Worm (Caenorhabditis elegans) whole organism, late embryonic: ENCODE data around the gene arrd-6.

ENCODE experiments used
- C38D4.7 ChIP-seq: fragments of 200-800 bp; sonication (Bioruptor generic); optimal IDR thresholded peaks from 2 replicates; lab custom pipeline; 2018; ENCODE audit warnings: mild to moderate bottlenecking, missing genetic modification characterization, moderate library complexity, missing compliant biosample characterization
- K02D7.2 ChIP-seq: sonication (generic microtip); optimal IDR thresholded peaks from 2 replicates; lab custom pipeline; 2017; ENCODE audit warnings: mild to moderate bottlenecking, missing genetic modification characterization, missing compliant biosample characterization
- ahr-1 ChIP-seq: sonication (generic microtip); optimal IDR thresholded peaks from 2 replicates; lab custom pipeline; 2016; ENCODE audit warnings: missing genetic modification characterization, missing compliant biosample characterization
- ceh-2 ChIP-seq: sonication (generic microtip); optimal IDR thresholded peaks from 2 replicates; lab custom pipeline; 2016; ENCODE audit warnings: missing genotype, missing genetic modification characterization, missing compliant biosample characterization
- ceh-30 ChIP-seq: fragments of 150-350 bp; optimal IDR thresholded peaks from 2 replicates; lab custom pipeline; 2014; ENCODE audit warnings: missing biosample characterization, missing genetic modification characterization
- ceh-31 ChIP-seq: sonication (generic microtip); optimal IDR thresholded peaks from 2 replicates; lab custom pipeline; 2016; ENCODE audit warnings: missing genetic modification characterization, missing compliant biosample characterization
- ceh-34 ChIP-seq: sonication (generic microtip); optimal IDR thresholded peaks from 2 replicates; lab custom pipeline; 2016; ENCODE audit warnings: mild to moderate bottlenecking, missing genetic modification characterization, missing compliant biosample characterization
- ceh-48 ChIP-seq: sonication (generic microtip); optimal IDR thresholded peaks from 2 replicates; lab custom pipeline; 2016; ENCODE audit warnings: missing genetic modification characterization, inconsistent platforms, missing compliant biosample characterization
- ceh-9 ChIP-seq: sonication (generic microtip); optimal IDR thresholded peaks from 2 replicates; lab custom pipeline; 2016; ENCODE audit warnings: mild to moderate bottlenecking, missing genetic modification characterization, inconsistent platforms, missing compliant biosample characterization
- che-1 ChIP-seq: sonication (generic microtip); optimal IDR thresholded peaks from 2 replicates; lab custom pipeline; 2016; ENCODE audit warnings: mild to moderate bottlenecking, missing genetic modification characterization, missing compliant biosample characterization
- dve-1 ChIP-seq: sonication (generic microtip); optimal IDR thresholded peaks from 2 replicates; lab custom pipeline; 2017; ENCODE audit warnings: antibody characterized with exemption, mild to moderate bottlenecking, missing genetic modification characterization, missing compliant biosample characterization
- elt-2 ChIP-seq: sonication (generic microtip); optimal IDR thresholded peaks from 2 replicates; lab custom pipeline; 2016; ENCODE audit warnings: missing genetic modification reagents, missing genetic modification characterization, missing compliant biosample characterization
- elt-4 ChIP-seq: sonication (generic microtip); optimal IDR thresholded peaks from 2 replicates; lab custom pipeline; 2016; ENCODE audit warnings: missing genetic modification characterization, missing compliant biosample characterization
- ets-4 ChIP-seq: sonication (generic microtip); optimal IDR thresholded peaks from 2 replicates; lab custom pipeline; 2016; ENCODE audit warnings: missing genetic modification characterization, missing compliant biosample characterization
- eyg-1 ChIP-seq: sonication (generic microtip); optimal IDR thresholded peaks from 2 replicates; lab custom pipeline; 2016; ENCODE audit warnings: missing genotype, missing genetic modification characterization, missing compliant biosample characterization
- fkh-10 ChIP-seq: fragments of 150-350 bp; optimal IDR thresholded peaks from 2 replicates; lab custom pipeline; 2014; ENCODE audit warnings: missing biosample characterization, missing genetic modification reagents, missing genetic modification characterization
- fkh-6 ChIP-seq: sonication (generic microtip); optimal IDR thresholded peaks from 2 replicates; lab custom pipeline; 2016; ENCODE audit warnings: missing genetic modification characterization, missing compliant biosample characterization
- gmeb-2 ChIP-seq: sonication (generic microtip); optimal IDR thresholded peaks from 2 replicates; lab custom pipeline; 2016; ENCODE audit warnings: missing genetic modification characterization, inconsistent platforms, missing compliant biosample characterization
- hlh-15 ChIP-seq: sonication (generic microtip); optimal IDR thresholded peaks from 2 replicates; lab custom pipeline; 2016; ENCODE audit warnings: missing genetic modification characterization, missing compliant biosample characterization
- hlh-30 ChIP-seq: sonication (generic microtip); optimal IDR thresholded peaks from 2 replicates; lab custom pipeline; 2017; ENCODE audit warnings: antibody characterized with exemption, missing genetic modification characterization, missing compliant biosample characterization; ENCODE audit not compliant: insufficient read depth
- lin-11 ChIP-seq: fragments of 200-800 bp; sonication (Bioruptor generic); optimal IDR thresholded peaks from 2 replicates; lab custom pipeline; 2018; ENCODE audit warnings: mild to moderate bottlenecking, missing genetic modification characterization, missing compliant biosample characterization
- madf-2 ChIP-seq: sonication (generic microtip); optimal IDR thresholded peaks from 2 replicates; lab custom pipeline; 2017; ENCODE audit warnings: missing genetic modification characterization, missing compliant biosample characterization
- npax-4 ChIP-seq: sonication (generic microtip); optimal IDR thresholded peaks from 2 replicates; lab custom pipeline; 2016; ENCODE audit warnings: missing genetic modification characterization, missing compliant biosample characterization
- odd-2 ChIP-seq: sonication (generic microtip); optimal IDR thresholded peaks from 2 replicates; lab custom pipeline; 2017; ENCODE audit warnings: antibody characterized with exemption, mild to moderate bottlenecking, missing genetic modification characterization, missing compliant biosample characterization
- pag-3 ChIP-seq: sonication (generic microtip); optimal IDR thresholded peaks from 2 replicates; lab custom pipeline; 2016; ENCODE audit warnings: missing compliant biosample characterization, missing genetic modification characterization, borderline replicate concordance
- pat-9 ChIP-seq: fragments of 200-800 bp; sonication (Bioruptor generic); optimal IDR thresholded peaks from 2 replicates; lab custom pipeline; 2018; ENCODE audit warnings: mild to moderate bottlenecking, missing genetic modification characterization, moderate library complexity, missing compliant biosample characterization
- rnt-1 ChIP-seq: sonication (generic microtip); optimal IDR thresholded peaks from 2 replicates; lab custom pipeline; 2016; ENCODE audit warnings: missing genetic modification characterization, missing compliant biosample characterization
- sdc-2 ChIP-seq: sonication (generic microtip); optimal IDR thresholded peaks from 2 replicates; lab custom pipeline; 2016; ENCODE audit warnings: missing genotype, missing genetic modification characterization, missing compliant biosample characterization
- sox-2 ChIP-seq: fragments of 200-800 bp; sonication (Bioruptor generic); IDR thresholded peaks from 2 replicates; pipeline ENCODE4 v1.3.6; 2022; ENCODE audit warnings: missing genetic modification reagents, missing genetic modification characterization, missing compliant biosample characterization
- tbx-7 ChIP-seq: sonication (generic microtip); optimal IDR thresholded peaks from 2 replicates; lab custom pipeline; 2016; ENCODE audit warnings: missing genotype, missing genetic modification characterization, missing compliant biosample characterization
- ttx-3 ChIP-seq: sonication (generic microtip); optimal IDR thresholded peaks from 2 replicates; lab custom pipeline; 2016; ENCODE audit warnings: missing genetic modification reagents, missing genetic modification characterization, missing compliant biosample characterization
- unc-3 ChIP-seq, 2 experiments: fragments of 200-800 bp in 1 of 2; sonication (Bioruptor generic) in 1 of 2; sonication (generic microtip) in 1 of 2; conservative IDR thresholded peaks in 1 of 2; optimal IDR thresholded peaks in 1 of 2; 2 replicates each; pipeline versions ENCODE4 v1.3.6 to Lab custom; 2016 to 2022; ENCODE audit warnings: missing compliant biosample characterization in 2 of 2, missing genetic modification characterization in 2 of 2, missing genetic modification reagents in 1 of 2
- unc-42 ChIP-seq: sonication (generic microtip); optimal IDR thresholded peaks from 2 replicates; lab custom pipeline; 2016; ENCODE audit warnings: missing genotype, missing genetic modification characterization, missing compliant biosample characterization
- unc-55 ChIP-seq: sonication (generic microtip); optimal IDR thresholded peaks from 2 replicates; lab custom pipeline; 2017; ENCODE audit warnings: missing biosample characterization, missing genetic modification reagents, missing genetic modification characterization
- ztf-16 ChIP-seq: sonication (generic microtip); optimal IDR thresholded peaks from 2 replicates; lab custom pipeline; 2017; ENCODE audit warnings: missing genetic modification characterization, missing compliant biosample characterization

arrd-6 gene

DNA sequence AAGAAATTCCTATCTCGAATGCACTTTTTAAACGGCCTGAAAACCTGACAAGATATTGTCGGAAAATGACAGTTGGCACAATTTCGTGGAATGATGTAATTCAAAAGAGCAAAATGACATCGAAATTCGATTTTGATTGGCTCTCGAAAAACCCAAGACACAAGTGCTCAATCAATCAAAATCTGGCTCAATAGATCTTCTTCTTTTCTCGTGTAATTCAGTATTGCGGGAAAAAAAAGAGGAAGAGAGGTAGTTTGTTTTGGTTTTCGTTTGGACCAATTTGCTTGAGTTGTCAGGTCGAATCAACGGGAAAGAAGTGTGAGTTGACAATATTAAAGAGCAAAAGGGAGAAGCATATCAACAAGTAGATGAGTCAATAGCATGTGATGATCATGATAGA is 6.8 kb upstream of the arrd-6 start:
- TF ChIP-seq ceh-48 (tag; lab: Kevin White, UChicago) (no peak), unc-55 (GFP tag; lab: Kevin White, UChicago) (peak; percentile 76)

DNA sequence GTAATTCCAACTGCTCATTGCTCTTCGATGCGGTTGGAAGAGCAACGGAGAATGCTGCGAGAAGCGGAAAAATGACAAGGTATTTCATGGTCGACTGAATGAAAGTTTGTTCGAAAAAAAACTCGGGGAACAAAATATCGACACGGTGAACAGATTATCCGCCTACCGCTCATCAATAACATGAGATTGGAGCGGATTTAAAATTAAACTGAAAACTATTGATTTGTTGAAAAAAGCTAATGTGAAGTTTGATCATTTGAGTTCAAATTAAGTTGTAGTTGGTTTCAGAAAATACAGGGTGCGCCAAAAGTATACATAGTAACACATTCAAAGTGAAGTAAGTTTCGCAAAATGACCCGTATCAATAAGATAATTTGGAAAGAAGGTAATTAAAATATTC is 2.4 kb upstream of the arrd-6 start, which contains the start of gene F40F8.4:
TSS of gene F40F8.4 (minus strand) at position 101 of the 400 bp plus-strand sequence.
- TF ChIP-seq fkh-10 (GFP tag; lab: Kevin White, UChicago) (no peak), ahr-1 (tag; lab: Kevin White, UChicago) (no peak), dve-1 (tag; lab: Kevin White, UChicago) (no peak), pat-9 (tag; lab: Kevin White, UChicago) (no peak), lin-11 (no peak), fkh-6 (tag; lab: Kevin White, UChicago) (no peak), npax-4 (tag; lab: Kevin White, UChicago) (no peak), hlh-15 (tag; lab: Kevin White, UChicago) (no peak), eyg-1 (tag; lab: Kevin White, UChicago) (no peak)
- TF ChIP-seq, all 69 proteins: peak for 0

DNA sequence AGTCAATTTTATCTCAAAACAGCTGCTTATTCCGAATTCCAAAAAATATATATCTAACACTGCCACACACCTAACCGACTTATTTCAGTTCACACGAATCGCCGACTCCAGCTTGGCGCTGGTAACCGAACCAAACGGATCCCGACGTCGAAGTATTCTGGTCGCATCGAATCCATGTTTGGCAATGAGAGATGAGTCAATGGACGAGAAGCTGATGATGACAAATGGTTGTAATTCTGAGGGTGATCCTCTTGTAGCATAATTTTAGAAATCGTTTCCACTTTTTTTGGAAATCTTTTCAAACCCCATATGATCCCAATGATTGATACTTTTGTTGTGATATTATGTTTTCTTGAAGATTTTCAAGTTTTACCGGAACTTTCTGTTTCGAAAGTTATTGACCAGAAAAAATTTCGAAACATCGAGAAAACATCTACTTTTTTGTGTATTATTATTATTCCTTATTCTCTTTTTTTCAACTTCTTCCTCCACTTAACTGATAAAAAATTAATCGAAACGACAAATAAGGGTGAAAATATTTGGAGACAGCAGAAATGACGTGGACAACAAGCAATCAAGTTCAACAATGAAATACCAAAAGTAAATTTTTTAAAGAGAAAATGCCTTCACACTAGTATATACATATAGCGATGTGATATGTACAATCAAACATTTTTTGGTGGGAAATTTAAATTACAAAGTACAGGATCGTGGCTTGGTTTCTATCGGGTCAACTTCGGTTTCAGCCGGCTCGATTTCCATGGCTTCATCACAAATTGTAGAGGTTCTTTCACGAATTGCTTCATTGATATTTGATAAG is 7.5 kb downstream of the arrd-6 start:
- TF ChIP-seq ttx-3 (no peak), elt-2 (tag; lab: Kevin White, UChicago) (no peak), pat-9 (tag; lab: Kevin White, UChicago) (no peak), elt-4 (tag; lab: Kevin White, UChicago) (no peak), gmeb-2 (tag; lab: Kevin White, UChicago) (no peak), odd-2 (tag; lab: Kevin White, UChicago) (no peak), ceh-9 (no peak), madf-2 (tag; lab: Kevin White, UChicago) (no peak), pag-3 (no peak), unc-3 (GFP tag; conservative IDR thresholded peaks at IDR 0.05; lab: Robert Waterston, UW) (no peak), unc-3 (tag; optimal IDR thresholded peaks at IDR 0.05; lab: Kevin White, UChicago) (no peak), ets-4 (tag; lab: Kevin White, UChicago) (no peak), sox-2 (no peak), dve-1 (tag; lab: Kevin White, UChicago) (no peak), sdc-2 (tag; lab: Kevin White, UChicago) (no peak)

DNA sequence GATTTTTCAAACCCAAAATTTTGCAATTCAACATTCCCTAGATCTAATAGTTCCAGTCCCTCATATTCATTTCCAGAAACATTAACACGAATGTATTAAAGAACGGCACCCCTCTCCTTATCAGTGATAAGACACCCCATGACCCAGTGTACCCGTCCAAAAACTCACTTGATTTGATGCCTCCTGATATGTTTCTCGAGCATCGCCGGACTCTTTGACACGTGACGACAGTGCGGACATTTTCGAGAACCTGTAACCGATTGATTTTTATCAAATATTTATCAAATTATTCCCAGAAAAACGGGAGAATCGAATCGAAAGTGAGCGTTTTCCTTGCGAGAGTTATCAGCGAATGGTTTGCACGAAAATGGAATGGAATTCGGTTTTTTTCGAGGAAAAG is 8.4 kb downstream of the arrd-6 start:
- TF ChIP-seq elt-4 (tag; lab: Kevin White, UChicago), result no peak
- TF ChIP-seq elt-2 (tag; lab: Kevin White, UChicago), result peak; percentile 80
- no peak for TF ChIP-seq madf-2 (tag; lab: Kevin White, UChicago)
- peak; percentile 26 for TF ChIP-seq hlh-30 (tag; lab: Kevin White, UChicago)
- no peak for TF ChIP-seq che-1 (tag; lab: Kevin White, UChicago)

DNA sequence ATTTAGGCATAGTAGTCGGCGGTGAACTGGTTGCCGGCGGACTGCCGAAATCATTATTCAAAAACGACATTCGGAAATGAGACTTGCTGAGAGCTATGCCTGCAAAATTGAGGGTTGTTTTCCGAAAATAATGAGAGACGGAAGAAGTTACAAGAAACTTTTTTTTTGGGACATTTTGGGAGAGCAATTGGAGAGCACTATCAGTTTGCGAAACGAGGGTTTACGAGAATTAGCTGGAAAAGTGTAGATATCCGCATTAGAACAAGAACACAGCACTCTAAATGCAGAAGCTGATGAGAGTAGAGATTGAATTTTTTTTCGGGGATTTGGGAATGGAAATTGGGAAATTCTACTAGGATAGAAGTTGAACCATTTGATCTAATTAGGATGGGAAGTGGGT is 10.0 kb downstream of the arrd-6 start, which contains the start of gene pqm-1:
TSS of gene pqm-1 (minus strand) at position 101 of the 400 bp plus-strand sequence.
- TF ChIP-seq dve-1 (tag; lab: Kevin White, UChicago) (no peak), ceh-31 (tag; lab: Kevin White, UChicago) (no peak), ceh-30 (tag; lab: Kevin White, UChicago) (no peak), hlh-30 (tag; lab: Kevin White, UChicago) (no peak), ceh-2 (tag; lab: Kevin White, UChicago) (no peak), C38D4.7 (GFP tag; lab: Kevin White, UChicago) (no peak), rnt-1 (no peak), K02D7.2 (no peak), ztf-16 (tag; lab: Kevin White, UChicago) (no peak), tbx-7 (tag; lab: Kevin White, UChicago) (no peak), ceh-34 (tag; lab: Kevin White, UChicago) (no peak), unc-42 (no peak), ceh-48 (tag; lab: Kevin White, UChicago) (no peak)
